Worm (Caenorhabditis elegans): ENCODE data around the gene cest-28.

cest-28 gene

DNA sequence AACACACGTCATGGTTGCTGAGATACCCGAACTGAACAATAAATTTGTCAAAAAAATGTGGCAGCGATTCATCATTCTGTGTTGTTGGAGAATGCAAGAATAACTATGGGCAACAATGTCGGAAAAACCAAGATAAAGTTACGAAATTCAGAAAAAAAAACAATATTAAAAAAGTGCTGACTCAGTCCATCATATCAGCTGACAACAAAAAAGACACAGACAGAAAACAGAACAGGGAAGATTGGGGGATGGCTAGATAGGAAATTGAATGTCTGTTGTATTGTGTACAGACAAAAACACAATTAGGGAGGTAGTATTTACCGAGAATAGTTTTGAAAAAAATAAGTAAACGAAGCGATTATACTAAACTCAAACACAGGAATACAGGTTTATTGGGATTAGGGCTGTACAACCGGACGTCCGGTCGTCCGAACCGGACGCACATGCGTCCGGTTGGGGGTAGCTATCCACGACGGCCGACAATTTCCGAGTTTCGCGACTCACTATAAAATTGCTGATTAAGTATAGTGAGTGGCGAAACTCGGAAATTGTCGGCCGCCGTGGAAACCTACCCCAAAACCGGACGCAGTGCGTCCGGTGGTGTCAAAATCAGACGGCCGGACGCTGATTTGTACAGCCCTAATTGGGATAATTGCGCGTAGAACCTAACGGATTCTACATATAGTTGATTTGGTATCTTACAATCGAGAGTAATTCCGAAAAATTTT lies 11.9 kb upstream of the cest-28 start:
- no peak for TF ChIP-seq snpc-4 (tag; optimal IDR thresholded peaks at IDR 0.05)
- no peak for TF ChIP-seq lin-32 (GFP tag; optimal IDR thresholded peaks at IDR 0.05)

DNA sequence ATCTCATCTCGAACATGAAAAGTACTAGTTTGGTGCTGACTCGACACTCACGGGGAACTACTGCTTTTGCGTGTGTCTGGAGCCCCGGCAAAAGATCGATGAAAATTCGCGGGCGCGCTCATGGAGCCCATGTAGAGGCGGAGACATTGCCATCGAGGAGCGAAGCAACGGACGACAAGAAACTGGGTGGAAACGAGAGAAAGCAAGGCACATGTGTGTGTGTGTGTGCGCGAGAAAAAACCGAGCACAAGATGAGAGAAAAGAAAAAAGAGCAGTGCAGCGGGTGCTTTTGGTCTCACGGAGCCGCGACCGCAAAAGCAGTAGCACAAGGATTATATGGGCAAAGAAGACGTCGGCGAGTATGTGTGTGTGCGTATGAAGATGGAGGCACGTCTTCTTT lies 10.9 kb upstream of the cest-28 start:
- peak; percentile 14 for TF ChIP-seq sptf-1 (tag; optimal IDR thresholded peaks at IDR 0.05)
- no peak for TF ChIP-seq lin-32 (GFP tag; optimal IDR thresholded peaks at IDR 0.05)
- TF ChIP-seq mep-1 (tag; optimal IDR thresholded peaks at IDR 0.05): peak; percentile 50

DNA sequence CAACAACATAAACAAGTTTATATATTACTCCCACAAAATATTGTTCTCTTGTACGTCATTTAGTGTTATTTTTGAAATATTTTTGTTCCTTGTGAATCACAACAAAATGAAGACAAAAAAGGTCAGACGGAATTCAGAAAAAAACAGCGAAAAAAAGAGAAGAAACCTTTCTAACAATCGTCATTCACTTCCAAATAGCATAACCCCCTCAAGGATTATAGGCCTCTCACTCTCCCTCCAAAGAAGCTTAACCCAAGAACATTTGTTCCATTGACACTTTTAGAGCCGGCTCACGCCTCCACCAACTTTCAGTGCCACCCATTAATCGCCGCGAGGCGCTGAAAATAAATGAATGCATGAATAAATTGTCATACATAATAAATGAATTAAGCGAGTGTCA lies 10.1 kb upstream of the cest-28 start:
- TF ChIP-seq zip-8 (tag; optimal IDR thresholded peaks at IDR 0.05): no peak
- TF ChIP-seq tbx-8 (GFP tag; optimal IDR thresholded peaks at IDR 0.05): no peak
- TF ChIP-seq nhr-12 (tag; optimal IDR thresholded peaks at IDR 0.05): no peak
- TF ChIP-seq lin-32 (GFP tag; optimal IDR thresholded peaks at IDR 0.05): no peak

DNA sequence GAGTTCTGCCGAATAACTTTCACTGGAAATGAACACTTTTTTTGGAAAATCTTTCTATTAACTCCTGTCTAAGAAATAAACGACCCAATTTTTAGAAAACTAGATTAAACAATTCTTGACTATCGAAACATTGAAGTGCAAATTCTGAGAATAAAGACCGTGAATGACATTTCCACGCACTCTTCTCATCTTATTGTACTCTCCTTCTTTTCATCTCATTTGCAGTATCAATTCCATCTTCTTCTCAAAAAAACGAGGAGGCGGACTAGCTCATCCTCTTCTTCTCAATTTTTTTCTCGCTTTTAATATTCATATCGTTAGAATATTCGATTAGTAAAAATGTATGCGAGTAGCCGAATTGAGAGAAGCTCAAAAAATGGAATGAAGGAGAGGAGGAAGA lies 8.0 kb upstream of the cest-28 start:
- TF ChIP-seq tbx-8 (GFP tag; optimal IDR thresholded peaks at IDR 0.05): no peak
- TF ChIP-seq ces-1 (GFP tag; optimal IDR thresholded peaks at IDR 0.05): peak; percentile 25

DNA sequence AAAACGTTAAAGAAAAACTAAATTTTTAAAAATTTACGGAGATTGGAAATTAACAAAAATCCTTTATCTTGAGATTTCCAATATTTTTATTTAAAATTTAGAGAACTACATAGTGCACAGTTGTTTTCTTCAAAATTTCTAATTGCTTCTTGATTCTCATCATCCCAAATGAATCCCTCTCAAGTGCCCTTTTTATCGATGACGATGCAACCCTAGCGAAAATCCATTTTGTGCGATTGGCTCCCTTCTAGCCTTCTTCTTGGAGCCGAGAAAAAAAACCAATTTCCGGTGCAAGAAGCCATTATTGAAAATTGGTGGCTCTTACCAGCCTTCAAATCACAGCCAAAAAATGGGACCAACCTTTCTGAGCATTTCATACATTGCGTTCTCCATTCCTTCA lies 7.1 kb upstream of the cest-28 start:
- TF ChIP-seq nhr-76 (tag; optimal IDR thresholded peaks at IDR 0.05): no peak
- no peak for TF ChIP-seq tbx-8 (GFP tag; optimal IDR thresholded peaks at IDR 0.05)

DNA sequence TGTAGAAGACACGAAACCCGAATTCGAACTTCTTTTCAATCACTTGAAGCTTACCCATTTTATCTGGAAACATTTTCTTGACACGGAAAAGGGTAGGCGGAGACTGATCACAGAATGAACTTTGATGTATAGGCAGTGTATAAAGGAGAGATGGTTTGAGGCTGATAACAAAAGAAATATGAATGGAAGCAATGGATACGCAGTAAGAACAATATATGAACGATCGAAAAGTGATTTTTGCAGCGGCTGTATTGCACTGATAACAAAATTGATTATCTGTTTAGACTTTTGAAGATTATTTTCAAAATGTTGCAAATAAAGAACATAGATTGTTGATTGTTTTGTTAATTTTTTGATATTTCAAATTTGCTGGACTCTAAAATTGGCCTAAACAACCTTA lies 3.9 kb upstream of the cest-28 start, which contains the start of gene pmp-5:
Gene pmp-5 (minus strand): TSS at position 63 of the 400 bp plus-strand sequence.
- TF ChIP-seq blmp-1 (tag; optimal IDR thresholded peaks at IDR 0.05): no peak
- no peak for TF ChIP-seq nhr-28 (tag; optimal IDR thresholded peaks at IDR 0.05)
- TF ChIP-seq sptf-1 (tag; optimal IDR thresholded peaks at IDR 0.05): no peak
- no peak for TF ChIP-seq ceh-39 (tag; optimal IDR thresholded peaks at IDR 0.05)
- no peak for TF ChIP-seq mep-1 (tag; optimal IDR thresholded peaks at IDR 0.05)
- TF ChIP-seq elt-3 (tag; optimal IDR thresholded peaks at IDR 0.05): no peak
- no peak for TF ChIP-seq ham-2 (GFP tag; optimal IDR thresholded peaks at IDR 0.05)
- no peak for TF ChIP-seq lin-32 (GFP tag; optimal IDR thresholded peaks at IDR 0.05)
- TF ChIP-seq ceh-83 (GFP tag; optimal IDR thresholded peaks at IDR 0.05): no peak
- no peak for TF ChIP-seq ztf-11 (tag; optimal IDR thresholded peaks at IDR 0.05)
- no peak for TF ChIP-seq M03D4.4 (tag; optimal IDR thresholded peaks at IDR 0.05)

DNA sequence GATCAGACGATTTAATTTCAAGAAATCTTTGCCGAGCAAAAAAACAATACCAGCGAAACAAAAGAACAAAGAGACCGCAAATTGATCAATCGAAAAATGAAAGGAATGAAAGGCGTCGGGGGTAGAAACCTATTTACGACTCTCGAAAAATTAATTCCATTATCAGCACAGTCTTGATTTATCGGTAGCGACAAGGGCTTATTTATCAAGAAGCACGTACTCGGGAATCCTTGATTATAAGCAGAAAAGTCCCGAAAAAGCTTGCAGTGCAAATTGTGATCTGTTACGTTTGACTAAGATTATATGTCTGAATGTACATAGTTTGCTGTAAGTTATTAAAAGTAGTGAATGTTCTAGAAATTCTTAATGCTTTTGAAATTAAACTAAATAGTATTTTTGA lies 3.1 kb upstream of the cest-28 start:
- no peak for TF ChIP-seq nhr-237 (tag; optimal IDR thresholded peaks at IDR 0.05)
- no peak for TF ChIP-seq sptf-1 (tag; optimal IDR thresholded peaks at IDR 0.05)

DNA sequence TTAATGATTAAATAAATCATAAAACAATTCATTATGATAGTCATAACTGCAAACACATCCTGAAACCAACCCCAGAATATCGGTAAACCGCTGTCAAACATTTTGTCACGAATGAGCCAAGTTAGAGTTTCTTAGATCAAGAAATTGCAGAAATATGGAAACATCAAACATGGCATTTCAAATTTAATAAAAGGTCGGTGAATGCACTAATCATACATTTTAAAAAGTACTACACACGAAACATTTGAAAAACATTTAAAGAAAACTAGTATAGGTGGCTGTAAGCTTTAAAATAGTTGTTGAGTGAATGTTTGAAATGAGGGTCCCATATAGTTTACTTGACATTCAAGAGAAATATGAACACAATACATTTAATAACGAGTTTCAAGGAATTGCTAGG lies 879 bp upstream of the cest-28 start, which contains the start of gene str-180:
Gene str-180 (minus strand): TSS at position 101 of the 400 bp plus-strand sequence.
- TF ChIP-seq unc-120 (tag; optimal IDR thresholded peaks at IDR 0.05; ENCODE audit: poor library complexity, severe bottlenecking) (no peak), bed-3 (GFP tag; optimal IDR thresholded peaks at IDR 0.05) (no peak), M03D4.4 (tag; optimal IDR thresholded peaks at IDR 0.05) (no peak), mab-5 (tag; optimal IDR thresholded peaks at IDR 0.05) (no peak), elt-1 (tag; optimal IDR thresholded peaks at IDR 0.05; ENCODE audit: borderline replicate concordance, insufficient read depth) (no peak)

DNA sequence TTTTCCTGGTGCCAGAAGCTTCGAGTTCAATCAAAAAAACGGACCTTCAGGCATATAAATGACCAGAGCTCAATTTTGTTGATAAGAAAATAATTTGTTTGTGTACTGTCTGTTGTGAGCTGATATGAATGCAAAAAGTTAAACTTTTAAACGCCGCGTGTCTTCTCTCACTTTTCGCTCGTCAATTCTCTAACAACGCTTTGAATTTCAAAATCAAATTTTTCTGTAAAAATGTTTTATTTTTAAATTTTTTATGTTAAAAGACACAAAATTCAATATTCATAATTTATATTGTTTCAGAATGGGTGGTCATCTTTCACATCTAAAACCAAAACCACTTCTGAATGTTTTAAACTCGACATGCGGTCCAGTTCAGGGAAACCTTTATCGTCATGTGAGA lies 4.3 kb downstream of the cest-28 start, which contains the start of gene cest-31:
Gene cest-31 (plus strand): TSS at position 301 of the 400 bp plus-strand sequence.
- no peak for TF ChIP-seq lsy-2 (tag; optimal IDR thresholded peaks at IDR 0.05)
- TF ChIP-seq flh-1 (GFP tag; optimal IDR thresholded peaks at IDR 0.05): no peak
- no peak for TF ChIP-seq elt-3 (tag; optimal IDR thresholded peaks at IDR 0.05)
- no peak for TF ChIP-seq bed-3 (GFP tag; optimal IDR thresholded peaks at IDR 0.05)
- TF ChIP-seq mls-2 (tag; optimal IDR thresholded peaks at IDR 0.05): no peak
- TF ChIP-seq mab-5 (tag; optimal IDR thresholded peaks at IDR 0.05): no peak
- TF ChIP-seq ztf-11 (tag; optimal IDR thresholded peaks at IDR 0.05): no peak
- no peak for TF ChIP-seq nhr-237 (tag; optimal IDR thresholded peaks at IDR 0.05)
- TF ChIP-seq blmp-1 (tag; optimal IDR thresholded peaks at IDR 0.05): no peak
- TF ChIP-seq drap-1 (GFP tag; optimal IDR thresholded peaks at IDR 0.05): no peak

Data from whole organism, mixed stage, embryonic.